Worm (Caenorhabditis elegans) whole organism, L2 larva: ENCODE measurements around the gene dhs-11.

ENCODE experiments used
- ama-1 ChIP-seq: fragments of 150-350 bp; optimal IDR thresholded peaks from 2 replicates; lab custom pipeline; 2018; ENCODE audit warnings: inconsistent platforms
- gmeb-1 ChIP-seq: fragments of 150-350 bp; optimal IDR thresholded peaks from 2 replicates; lab custom pipeline; 2014; ENCODE audit warnings: missing biosample characterization, missing genetic modification characterization
- lsy-2 ChIP-seq, 2 experiments: fragments of 150-350 bp in 1 of 2; sonication (generic microtip) in 1 of 2; optimal IDR thresholded peaks; 2 replicates each; lab custom pipeline; 2014 to 2017; ENCODE audit warnings: missing biosample characterization in 2 of 2, missing genetic modification characterization in 2 of 2
- nhr-12 ChIP-seq: fragments of 150-350 bp; optimal IDR thresholded peaks from 2 replicates; lab custom pipeline; 2014; ENCODE audit warnings: missing biosample characterization, missing genetic modification characterization
- nhr-237 ChIP-seq: fragments of 150-350 bp; optimal IDR thresholded peaks from 2 replicates; lab custom pipeline; 2014; ENCODE audit warnings: missing biosample characterization, missing genetic modification characterization
- nhr-25 ChIP-seq: fragments of 150-350 bp; sonication (generic microtip); optimal IDR thresholded peaks from 3 replicates; lab custom pipeline; 2014; ENCODE audit warnings: missing biosample characterization, missing genetic modification characterization
- nhr-77 ChIP-seq: fragments of 150-350 bp; optimal IDR thresholded peaks from 2 replicates; lab custom pipeline; 2014; ENCODE audit warnings: missing biosample characterization, missing genetic modification characterization
- sem-4 ChIP-seq: fragments of 150-350 bp; optimal IDR thresholded peaks from 2 replicates; lab custom pipeline; 2014; ENCODE audit warnings: missing biosample characterization, missing genetic modification reagents, missing genetic modification characterization
- skn-1 ChIP-seq: sonication (generic microtip); optimal IDR thresholded peaks from 2 replicates; lab custom pipeline; 2017; ENCODE audit warnings: missing biosample characterization, missing genetic modification characterization
- sma-9 ChIP-seq, 2 experiments: fragments of 150-350 bp in 1 of 2; sonication (generic microtip) in 1 of 2; optimal IDR thresholded peaks; 2 replicates each; lab custom pipeline; 2014 to 2016; ENCODE audit warnings: missing genetic modification characterization in 2 of 2, mild to moderate bottlenecking in 1 of 2, missing biosample characterization in 1 of 2, missing compliant biosample characterization in 1 of 2, missing genetic modification reagents in 1 of 2, moderate library complexity in 1 of 2
- snpc-4 ChIP-seq: fragments of 150-350 bp; optimal IDR thresholded peaks from 2 replicates; lab custom pipeline; 2014; ENCODE audit warnings: missing biosample characterization, missing genetic modification characterization
- ztf-11 ChIP-seq: sonication (generic microtip); optimal IDR thresholded peaks from 2 replicates; lab custom pipeline; 2017; ENCODE audit warnings: missing biosample characterization, missing genetic modification characterization

- TF ChIP-seq lsy-2 (tag; optimal IDR thresholded peaks at IDR 0.05; lab: Kevin White, UChicago) (no peak), nhr-12 (no peak), ama-1 (lab: Kevin White, UChicago) (no peak), sem-4 (no peak), nhr-237 (no peak), nhr-25 (tag; lab: Kevin White, UChicago) (no peak), snpc-4 (tag; lab: Kevin White, UChicago) (no peak), ztf-11 (tag; lab: Kevin White, UChicago) (no peak), sma-9 (GFP tag; optimal IDR thresholded peaks at IDR 0.05; lab: Kevin White, UChicago) (no peak), sma-9 (tag; optimal IDR thresholded peaks at IDR 0.05; lab: Kevin White, UChicago) (no peak), gmeb-1 (tag; lab: Kevin White, UChicago) (no peak), nhr-77 (tag; lab: Kevin White, UChicago) (no peak), skn-1 (no peak)
Measured at ce11 chrIII:10612333-10612732, 30.3 kb downstream of the dhs-11 start, which contains the start of gene Y39A1A.24.
